Fruit fly (Drosophila melanogaster): ENCODE measurements around the gene RabGGTb.

RabGGTb gene

dm6 chr2L:2878859-2879258 lies at the start of gene RabGGTb (continued):
- TF ChIP-seq Max (GFP tag; optimal IDR thresholded peaks at IDR 0.05) (peak; percentile 5), E2f2 (GFP tag; IDR thresholded peaks at IDR 0.05) (peak; percentile 14; the same call in 1 of the 2 replicates), ab (GFP tag; optimal IDR thresholded peaks at IDR 0.05) (peak; percentile 7), Chrac-16 (GFP tag; optimal IDR thresholded peaks at IDR 0.05) (peak; percentile 47), CG10274 (GFP tag; optimal IDR thresholded peaks at IDR 0.05) (no peak), CG16813 (GFP tag; IDR thresholded peaks at IDR 0.05; ENCODE audit: partially characterized antibody) (0 out of 3 replicates have a peak, but pooled peaks have one; percentile 17), danr (GFP tag; IDR thresholded peaks at IDR 0.05) (no peak), CG16815 (GFP tag; optimal IDR thresholded peaks at IDR 0.05) (no peak), Hr3 (GFP tag; optimal IDR thresholded peaks at IDR 0.05) (peak; percentile 33), jumu (GFP tag; optimal IDR thresholded peaks at IDR 0.05) (peak; percentile 6), Nf-YC (tag; optimal IDR thresholded peaks at IDR 0.05) (peak; percentile 28), CG3726 (GFP tag; IDR thresholded peaks at IDR 0.05) (0 out of 3 replicates have a peak, but pooled peaks have one; percentile 36), CG3995 (GFP tag; optimal IDR thresholded peaks at IDR 0.05) (peak; percentile 14), CG6813 (GFP tag; optimal IDR thresholded peaks at IDR 0.05) (no peak), CG12219 (GFP tag; optimal IDR thresholded peaks at IDR 0.05) (peak; percentile 41), CG17568 (GFP tag; optimal IDR thresholded peaks at IDR 0.05) (no peak), mam (GFP tag; optimal IDR thresholded peaks at IDR 0.05) (peak; percentile 74), CG2202 (tag; optimal IDR thresholded peaks at IDR 0.05) (peak; percentile 8), CG34422 (GFP tag; IDR thresholded peaks at IDR 0.05) (peak; percentile 85), PHDP (tag; optimal IDR thresholded peaks at IDR 0.05) (peak; percentile 49), CG11247 (GFP tag; IDR thresholded peaks at IDR 0.05) (peak; percentile 73), sug (tag; optimal IDR thresholded peaks at IDR 0.05) (peak; percentile 31), CG5180 (GFP tag; optimal IDR thresholded peaks at IDR 0.05) (peak; percentile 26), CG11560 (tag; IDR thresholded peaks at IDR 0.05) (0 out of 3 replicates have a peak, but pooled peaks have one; percentile 10), Rfx (GFP tag; IDR thresholded peaks at IDR 0.05) (peak; percentile 92), CG13424 (tag; optimal IDR thresholded peaks at IDR 0.05) (peak; percentile 52), slp2 (GFP tag; optimal IDR thresholded peaks at IDR 0.05) (peak; percentile 29), NC2β (GFP tag; optimal IDR thresholded peaks at IDR 0.05) (no peak)

dm6 chr2L:2829637-2830340 lies 49.1 kb upstream of the RabGGTb start, which contains the start of gene Duox:
Gene Duox (minus strand): TSS chr2L:2830248.
- TF ChIP-seq so (GFP tag; IDR thresholded peaks at IDR 0.05): no peak
- no peak for TF ChIP-seq tgo (GFP tag; IDR thresholded peaks at IDR 0.05)
- TF ChIP-seq psq (GFP tag; optimal IDR thresholded peaks at IDR 0.05): peak; percentile 70
- TF ChIP-seq CG32767 (GFP tag; IDR thresholded peaks at IDR 0.05): no peak; the same call in 1 of the 2 replicates
- TF ChIP-seq CG1832 (GFP tag; optimal IDR thresholded peaks at IDR 0.05): peak; percentile 20
- peak; percentile 10 to 42 for TF ChIP-seq Trl (optimal IDR thresholded peaks at IDR 0.05)
- no peak for TF ChIP-seq Trl (GFP tag; optimal IDR thresholded peaks at IDR 0.05)
- TF ChIP-seq Jarid2 (GFP tag; optimal IDR thresholded peaks at IDR 0.05): peak; percentile 87
- no peak for TF ChIP-seq CG11723 (GFP tag; optimal IDR thresholded peaks at IDR 0.05)
- no peak for TF ChIP-seq CG43689 (GFP tag; IDR thresholded peaks at IDR 0.05)
- no peak for TF ChIP-seq dmrt11E (tag; optimal IDR thresholded peaks at IDR 0.05)
- TF ChIP-seq CG5245 (GFP tag; optimal IDR thresholded peaks at IDR 0.05): no peak
- peak; percentile 46; the same call in 1 of the 2 replicates for TF ChIP-seq crol (GFP tag; IDR thresholded peaks at IDR 0.05)
- TF ChIP-seq chinmo (GFP tag; IDR thresholded peaks at IDR 0.05; ENCODE audit: partially characterized antibody): peak; percentile 84; the same call in 1 of the 4 replicates
- TF ChIP-seq bsh (GFP tag; optimal IDR thresholded peaks at IDR 0.05): no peak
- peak; percentile 27; the same call in 1 of the 2 replicates for TF ChIP-seq CG4360 (GFP tag; IDR thresholded peaks at IDR 0.05)
- no peak for TF ChIP-seq CG1529 (GFP tag; optimal IDR thresholded peaks at IDR 0.05)
- no peak for TF ChIP-seq CG18619 (GFP tag; optimal IDR thresholded peaks at IDR 0.05)
- 0 out of 2 replicates have a peak, but pooled peaks have one; percentile 11 for TF ChIP-seq aop (GFP tag; IDR thresholded peaks at IDR 0.05)
- no peak for TF ChIP-seq Atf3 (GFP tag; optimal IDR thresholded peaks at IDR 0.05)
- TF ChIP-seq cato (GFP tag; optimal IDR thresholded peaks at IDR 0.05; ENCODE audit: borderline replicate concordance): no peak
- peak; percentile 48; the same call in 1 of the 3 replicates for TF ChIP-seq Opbp (GFP tag; IDR thresholded peaks at IDR 0.05; ENCODE audit: partially characterized antibody)

All from whole organism, embryonic.